Fruit fly (Drosophila melanogaster) whole organism, embryonic: Measurements from ENCODE around the gene udt.

Experiments
- Atf-2 ChIP-seq: fragments of 200-800 bp; sonication (Bioruptor generic); optimal IDR thresholded peaks from 2 replicates; lab custom pipeline; 2016; ENCODE audit warnings: missing biosample characterization, missing genetic modification characterization
- CG10321 ChIP-seq: fragments of 200-800 bp; sonication (Bioruptor generic); IDR thresholded peaks from 2 replicates; pipeline ENCODE4 v1.3.6; 2022; ENCODE audit warnings: missing biosample characterization, missing genetic modification characterization
- CG10462 ChIP-seq: fragments of 200-800 bp; sonication (Bioruptor generic); optimal IDR thresholded peaks from 2 replicates; lab custom pipeline; 2016; ENCODE audit warnings: missing biosample characterization, missing genetic modification characterization
- CG13287 ChIP-seq: fragments of 200-800 bp; sonication (Bioruptor generic); IDR thresholded peaks from 2 replicates; pipeline ENCODE4 v1.3.6; 2022; ENCODE audit warnings: missing biosample characterization, missing genetic modification characterization; ENCODE audit not compliant: partially characterized antibody
- CG13775 ChIP-seq: fragments of 200-800 bp; sonication (Bioruptor generic); optimal IDR thresholded peaks from 3 replicates; lab custom pipeline; 2017; ENCODE audit warnings: missing biosample characterization, mild to moderate bottlenecking, missing genetic modification characterization
- CG14050 ChIP-seq: fragments of 200-800 bp; sonication (Bioruptor generic); IDR thresholded peaks from 3 replicates; pipeline ENCODE4 v1.3.6; 2022; ENCODE audit warnings: missing biosample characterization, missing genetic modification characterization
- CG15011 ChIP-seq: fragments of 200-800 bp; sonication (Bioruptor generic); optimal IDR thresholded peaks from 3 replicates; lab custom pipeline; 2018; ENCODE audit warnings: missing biosample characterization, mild to moderate bottlenecking, missing genetic modification characterization
- CG1603 ChIP-seq: fragments of 200-800 bp; sonication (Bioruptor generic); optimal IDR thresholded peaks from 2 replicates; lab custom pipeline; 2019; ENCODE audit warnings: missing biosample characterization, mild to moderate bottlenecking, missing genetic modification characterization, moderate library complexity
- CG17385 ChIP-seq: fragments of 200-800 bp; sonication (Bioruptor generic); optimal IDR thresholded peaks from 3 replicates; lab custom pipeline; 2018; ENCODE audit warnings: missing biosample characterization, mild to moderate bottlenecking, missing genetic modification characterization
- CG1792 ChIP-seq: fragments of 200-800 bp; sonication (Bioruptor generic); optimal IDR thresholded peaks from 2 replicates; lab custom pipeline; 2016; ENCODE audit warnings: missing biosample characterization, missing genetic modification characterization
- CG2678 ChIP-seq: fragments of 200-800 bp; sonication (Bioruptor generic); optimal IDR thresholded peaks from 3 replicates; lab custom pipeline; 2019; ENCODE audit warnings: missing biosample characterization, mild to moderate bottlenecking, missing genetic modification characterization, moderate library complexity
- CG3065 ChIP-seq: fragments of 200-800 bp; sonication (Bioruptor generic); optimal IDR thresholded peaks from 2 replicates; lab custom pipeline; 2016; ENCODE audit warnings: missing biosample characterization, missing genetic modification characterization
- CG31224 ChIP-seq: fragments of 200-800 bp; sonication (Bioruptor generic); IDR thresholded peaks from 2 replicates; pipeline ENCODE4 v1.3.6; 2022; ENCODE audit warnings: missing biosample characterization, missing genetic modification characterization
- CG33557 ChIP-seq: fragments of 200-800 bp; sonication (Bioruptor generic); optimal IDR thresholded peaks from 2 replicates; lab custom pipeline; 2019; ENCODE audit warnings: missing biosample characterization, mild to moderate bottlenecking, missing genetic modification characterization, moderate library complexity
- CG34422 ChIP-seq: fragments of 200-800 bp; sonication (Bioruptor generic); IDR thresholded peaks from 3 replicates; pipeline ENCODE4 v1.3.6; 2022; ENCODE audit warnings: missing biosample characterization, missing genetic modification characterization
- CG3838 ChIP-seq: fragments of 200-800 bp; sonication (Bioruptor generic); optimal IDR thresholded peaks from 3 replicates; lab custom pipeline; 2016; ENCODE audit warnings: missing biosample characterization, missing genetic modification characterization
- CG4328 ChIP-seq: fragments of 200-800 bp; sonication (Bioruptor generic); optimal IDR thresholded peaks from 3 replicates; lab custom pipeline; 2017; ENCODE audit warnings: missing biosample characterization, missing genetic modification reagents, missing genetic modification characterization
- CG5180 ChIP-seq: fragments of 200-800 bp; sonication (Bioruptor generic); optimal IDR thresholded peaks from 3 replicates; lab custom pipeline; 2017; ENCODE audit warnings: missing biosample characterization, missing genetic modification characterization, mild to moderate bottlenecking, moderate library complexity, missing genetic modification reagents
- CG7556 ChIP-seq: fragments of 200-800 bp; sonication (Bioruptor generic); optimal IDR thresholded peaks from 2 replicates; lab custom pipeline; 2017; ENCODE audit warnings: missing biosample characterization, mild to moderate bottlenecking, missing genetic modification characterization
- Dp ChIP-seq: fragments of 200-800 bp; sonication (Bioruptor generic); optimal IDR thresholded peaks from 2 replicates; lab custom pipeline; 2018; ENCODE audit warnings: missing biosample characterization, mild to moderate bottlenecking, missing genetic modification characterization, moderate library complexity
- Drgx ChIP-seq: fragments of 200-800 bp; sonication (Bioruptor generic); IDR thresholded peaks from 2 replicates; pipeline ENCODE4 v1.3.6; 2022; ENCODE audit warnings: missing biosample characterization, missing genetic modification characterization
- Hr39 ChIP-seq: fragments of >200 bp; optimal IDR thresholded peaks from 2 replicates; lab custom pipeline; 2017
- Max ChIP-seq: fragments of 200-800 bp; sonication (Bioruptor generic); optimal IDR thresholded peaks from 2 replicates; lab custom pipeline; 2016; ENCODE audit warnings: missing biosample characterization, mild to moderate bottlenecking, missing genetic modification characterization
- Oaz ChIP-seq: fragments of 200-800 bp; sonication (Bioruptor generic); IDR thresholded peaks from 2 replicates; pipeline ENCODE4 v1.3.6; 2022; ENCODE audit warnings: missing biosample characterization, missing genetic modification characterization
- Sry-δ ChIP-seq: fragments of 200-800 bp; sonication (Bioruptor generic); optimal IDR thresholded peaks from 2 replicates; lab custom pipeline; 2016; ENCODE audit warnings: missing biosample characterization, missing genetic modification characterization
- Taf1 ChIP-seq: fragments of 200-800 bp; sonication (Bioruptor generic); IDR thresholded peaks from 2 replicates; pipeline ENCODE4 v1.3.6; 2022; ENCODE audit warnings: missing biosample characterization, missing genetic modification characterization
- Trl ChIP-seq, 3 experiments: fragments of >200 bp in 2 of 3; fragments of 200-800 bp in 1 of 3; sonication (Bioruptor generic) in 1 of 3; optimal IDR thresholded peaks; 2 replicates in 1 of 3; 3 replicates in 2 of 3; lab custom pipeline; 2016 to 2017; ENCODE audit warnings: missing biosample characterization in 1 of 3, missing genetic modification characterization in 1 of 3
- Usf ChIP-seq: fragments of 200-800 bp; sonication (Bioruptor generic); optimal IDR thresholded peaks from 2 replicates; lab custom pipeline; 2017; ENCODE audit warnings: missing genotype, missing biosample characterization, missing genetic modification characterization
- ara ChIP-seq: fragments of 200-800 bp; sonication (Bioruptor generic); IDR thresholded peaks from 2 replicates; pipeline ENCODE4 v1.3.6; 2022; ENCODE audit warnings: missing biosample characterization, missing genetic modification characterization
- az2 ChIP-seq: fragments of 200-800 bp; sonication (Bioruptor generic); optimal IDR thresholded peaks from 3 replicates; lab custom pipeline; 2016; ENCODE audit warnings: missing biosample characterization, missing genetic modification characterization
- bcd ChIP-seq: fragments of 200-800 bp; sonication (Bioruptor generic); optimal IDR thresholded peaks from 2 replicates; lab custom pipeline; 2017; ENCODE audit warnings: missing biosample characterization, mild to moderate bottlenecking, missing genetic modification characterization
- bsh ChIP-seq, 2 experiments: fragments of 200-800 bp; sonication (Bioruptor generic); optimal IDR thresholded peaks; 2 replicates each; lab custom pipeline; 2017 to 2018; ENCODE audit warnings: mild to moderate bottlenecking in 2 of 2, missing biosample characterization in 2 of 2, missing genetic modification characterization in 2 of 2, moderate library complexity in 1 of 2
- ems ChIP-seq: fragments of 200-800 bp; sonication (Bioruptor generic); optimal IDR thresholded peaks from 3 replicates; lab custom pipeline; 2016; ENCODE audit warnings: missing biosample characterization, missing genetic modification characterization
- fd64A ChIP-seq: fragments of 200-800 bp; sonication (Bioruptor generic); optimal IDR thresholded peaks from 3 replicates; lab custom pipeline; 2018; ENCODE audit warnings: missing biosample characterization, mild to moderate bottlenecking, missing genetic modification characterization
- ftz-f1 ChIP-seq: fragments of 200-800 bp; sonication (Bioruptor generic); optimal IDR thresholded peaks from 2 replicates; lab custom pipeline; 2016; ENCODE audit warnings: missing biosample characterization, missing genetic modification characterization
- gfzf ChIP-seq: fragments of 200-800 bp; sonication (Bioruptor generic); optimal IDR thresholded peaks from 2 replicates; lab custom pipeline; 2016; ENCODE audit warnings: missing biosample characterization, mild to moderate bottlenecking, missing genetic modification characterization, moderate library complexity
- gsb ChIP-seq: fragments of 200-800 bp; sonication (Bioruptor generic); IDR thresholded peaks from 2 replicates; pipeline ENCODE4 v1.3.6; 2022; ENCODE audit warnings: missing biosample characterization, missing genetic modification characterization
- ham ChIP-seq: fragments of 200-800 bp; sonication (Bioruptor generic); IDR thresholded peaks from 2 replicates; pipeline ENCODE4 v1.3.6; 2022; ENCODE audit warnings: missing biosample characterization, missing genetic modification characterization
- hbn ChIP-seq: fragments of 200-800 bp; sonication (Bioruptor generic); IDR thresholded peaks from 2 replicates; pipeline ENCODE4 v1.3.6; 2022; ENCODE audit warnings: missing biosample characterization, missing genetic modification characterization; ENCODE audit not compliant: partially characterized antibody
- ind ChIP-seq: fragments of 200-800 bp; sonication (Bioruptor generic); optimal IDR thresholded peaks from 3 replicates; lab custom pipeline; 2016; ENCODE audit warnings: missing biosample characterization, missing genetic modification characterization
- ken ChIP-seq: fragments of 200-800 bp; sonication (Bioruptor generic); IDR thresholded peaks from 3 replicates; pipeline ENCODE4 v1.3.6; 2022; ENCODE audit warnings: missing biosample characterization, missing genetic modification characterization
- nerfin-2 ChIP-seq: fragments of 200-800 bp; sonication (Bioruptor generic); IDR thresholded peaks from 2 replicates; pipeline ENCODE4 v1.3.6; 2022; ENCODE audit warnings: missing biosample characterization, missing genetic modification characterization; ENCODE audit not compliant: partially characterized antibody
- otp ChIP-seq: fragments of 200-800 bp; sonication (Bioruptor generic); IDR thresholded peaks from 3 replicates; pipeline ENCODE4, ENCODE4 v1.3.6; 2022; ENCODE audit warnings: missing biosample characterization, missing genetic modification characterization
- p53 ChIP-seq: fragments of 200-800 bp; sonication (Bioruptor generic); optimal IDR thresholded peaks from 2 replicates; lab custom pipeline; 2016; ENCODE audit warnings: missing biosample characterization, missing genetic modification characterization
- phol ChIP-seq: fragments of 200-800 bp; sonication (Bioruptor generic); optimal IDR thresholded peaks from 3 replicates; lab custom pipeline; 2018; ENCODE audit warnings: missing biosample characterization, mild to moderate bottlenecking, missing genetic modification characterization, moderate library complexity
- salm ChIP-seq: fragments of 200-800 bp; sonication (Bioruptor generic); optimal IDR thresholded peaks from 2 replicates; lab custom pipeline; 2018; ENCODE audit warnings: missing biosample characterization, mild to moderate bottlenecking, missing genetic modification characterization
- sc ChIP-seq, 3 experiments: fragments of >200 bp in 2 of 3; fragments of 200-800 bp in 1 of 3; sonication (Bioruptor generic) in 1 of 3; optimal IDR thresholded peaks; 2 replicates in 2 of 3; 3 replicates in 1 of 3; lab custom pipeline; 2017; ENCODE audit warnings: mild to moderate bottlenecking in 1 of 3, missing biosample characterization in 1 of 3, missing genetic modification characterization in 1 of 3, missing genetic modification reagents in 1 of 3
- unc-4 ChIP-seq: fragments of 200-800 bp; sonication (Bioruptor generic); IDR thresholded peaks from 2 replicates; pipeline ENCODE4 v1.3.6; 2022; ENCODE audit warnings: missing biosample characterization, missing genetic modification characterization; ENCODE audit not compliant: partially characterized antibody
- vvl ChIP-seq: fragments of 200-800 bp; sonication (Bioruptor generic); IDR thresholded peaks from 2 replicates; pipeline ENCODE4 v1.3.6; 2022; ENCODE audit warnings: missing biosample characterization, missing genetic modification characterization
- wek ChIP-seq: fragments of 200-800 bp; sonication (Bioruptor generic); optimal IDR thresholded peaks from 3 replicates; lab custom pipeline; 2018; ENCODE audit warnings: missing biosample characterization, mild to moderate bottlenecking, missing genetic modification characterization, moderate library complexity

The udt gene

DNA sequence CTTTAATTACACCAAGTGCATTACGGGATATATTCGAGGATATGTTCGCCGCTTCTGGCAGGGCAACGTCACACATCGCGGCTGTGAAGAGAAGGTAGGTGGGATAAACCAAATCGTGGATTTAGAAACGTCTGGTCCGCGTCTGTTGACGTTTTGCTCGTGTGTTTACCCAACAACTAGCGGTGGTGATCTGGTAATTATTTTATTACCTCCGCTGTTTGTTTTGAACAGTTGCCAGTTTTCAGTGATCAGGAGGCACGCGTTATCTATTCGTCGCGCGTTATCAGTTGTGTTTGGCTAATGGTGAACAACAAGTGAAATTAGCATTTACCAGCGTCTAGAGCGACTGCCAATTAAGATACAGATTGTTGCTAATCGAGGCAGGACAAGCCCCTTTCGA, 34.0 kb downstream of the udt start (continued):
- no peak for TF ChIP-seq unc-4 (GFP tag; lab: Robert Waterston, UW)
- TF ChIP-seq phol (tag; lab: Kevin White, UChicago), result no peak
- no peak for TF ChIP-seq CG13775 (GFP tag; lab: Kevin White, UChicago)
- TF ChIP-seq CG3838 (GFP tag; lab: Kevin White, UChicago), result no peak
- TF ChIP-seq Usf, result no peak
- no peak for TF ChIP-seq ham (GFP tag; lab: Robert Waterston, UW)
- TF ChIP-seq Trl (optimal IDR thresholded peaks at IDR 0.05; lab: Kevin White, UChicago), result no peak
- no peak for TF ChIP-seq Trl (GFP tag; optimal IDR thresholded peaks at IDR 0.05; lab: Kevin White, UChicago)
- TF ChIP-seq p53 (GFP tag; lab: Kevin White, UChicago), result no peak
- no peak for TF ChIP-seq CG10321 (GFP tag; lab: Robert Waterston, UW)
- TF ChIP-seq az2, result no peak

DNA sequence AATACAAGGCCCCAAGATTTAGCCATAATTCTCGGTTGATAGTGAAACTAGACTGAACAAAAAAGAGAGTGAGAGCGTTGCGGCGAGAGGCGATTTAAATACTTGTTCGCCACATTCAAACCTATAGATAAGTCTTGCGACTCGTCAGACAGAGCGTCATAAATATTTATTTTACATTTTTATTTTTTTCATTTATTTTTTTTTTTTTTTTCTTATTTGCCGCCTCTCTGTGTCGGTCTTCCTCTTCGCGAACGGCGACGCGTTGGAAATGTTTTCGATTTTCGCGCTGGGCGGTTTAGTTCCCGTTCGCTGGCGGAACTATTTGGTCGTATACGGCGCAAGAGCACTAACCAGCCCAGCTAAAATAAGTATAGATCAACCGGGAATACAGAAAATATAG, 35.0 kb downstream of the udt start:
- no peak for TF ChIP-seq ems (GFP tag; lab: Kevin White, UChicago)
- no peak for TF ChIP-seq gsb
- no peak for TF ChIP-seq ftz-f1 (GFP tag; lab: Kevin White, UChicago)
- no peak for TF ChIP-seq Hr39 (lab: Kevin White, UChicago)
- TF ChIP-seq CG1792 (GFP tag; lab: Kevin White, UChicago), result no peak
- peak; percentile 45 for TF ChIP-seq CG17385 (GFP tag; lab: Kevin White, UChicago)
- TF ChIP-seq Atf-2, result no peak
- TF ChIP-seq CG2678 (tag; lab: Kevin White, UChicago), result no peak
- no peak for TF ChIP-seq ara (GFP tag; lab: Robert Waterston, UW)
- TF ChIP-seq salm (tag; lab: Kevin White, UChicago), result no peak
- no peak for TF ChIP-seq Sry-δ (GFP tag; lab: Kevin White, UChicago)
- no peak for TF ChIP-seq Taf1 (GFP tag; lab: Robert Waterston, UW)
- 0 out of 2 replicates have a peak, but pooled peaks have one; percentile 27 for TF ChIP-seq vvl
- TF ChIP-seq CG5180 (GFP tag; lab: Kevin White, UChicago), result no peak
- TF ChIP-seq CG3065, result no peak
- no peak for TF ChIP-seq CG14050
- no peak for TF ChIP-seq CG33557 (GFP tag; lab: Kevin White, UChicago)
- no peak for TF ChIP-seq CG4328
- TF ChIP-seq ind, result no peak
- TF ChIP-seq wek (GFP tag; lab: Kevin White, UChicago), result no peak
- peak in 1 of 2 experiments; percentile 57 for TF ChIP-seq bsh (GFP tag; optimal IDR thresholded peaks at IDR 0.05; lab: Kevin White, UChicago)
- TF ChIP-seq CG10462, result no peak
- TF ChIP-seq Max, result no peak
- TF ChIP-seq fd64A (GFP tag; lab: Kevin White, UChicago), result no peak
- no peak for TF ChIP-seq otp (GFP tag; lab: Robert Waterston, UW)
- 0 out of 2 replicates have a peak, but pooled peaks have one; percentile 9 for TF ChIP-seq nerfin-2 (GFP tag; lab: Robert Waterston, UW)
- no peak for TF ChIP-seq ken
- TF ChIP-seq bcd (GFP tag; lab: Kevin White, UChicago), result no peak
- TF ChIP-seq CG7556, result no peak
- no peak for TF ChIP-seq Oaz (GFP tag; lab: Robert Waterston, UW)
- TF ChIP-seq Drgx, result peak; percentile 51; the same call in 1 of the 2 replicates
- no peak for TF ChIP-seq CG15011 (GFP tag; lab: Kevin White, UChicago)
- no peak for TF ChIP-seq CG31224 (GFP tag; lab: Robert Waterston, UW)
- no peak for TF ChIP-seq CG1603 (tag; lab: Kevin White, UChicago)
- peak; percentile 22; the same call in 1 of the 2 replicates for TF ChIP-seq CG13287 (GFP tag; lab: Robert Waterston, UW)
- TF ChIP-seq hbn, result no peak
- TF ChIP-seq CG34422 (GFP tag; lab: Robert Waterston, UW), result no peak
- TF ChIP-seq gfzf (GFP tag; lab: Kevin White, UChicago), result no peak
- no peak for TF ChIP-seq sc (optimal IDR thresholded peaks at IDR 0.05; lab: Kevin White, UChicago)
- no peak for TF ChIP-seq sc (GFP tag; optimal IDR thresholded peaks at IDR 0.05; lab: Kevin White, UChicago)
- TF ChIP-seq Dp (GFP tag; lab: Kevin White, UChicago), result no peak
